Fruit fly (Drosophila melanogaster) whole organism, embryonic: ENCODE results near the gene Dhc93AB.

Experiments
- Ada2b ChIP-seq: fragments of 200-800 bp; sonication (Bioruptor generic); IDR thresholded peaks from 2 replicates; pipeline ENCODE4 v1.3.6; 2022; ENCODE audit warnings: missing biosample characterization, missing genetic modification characterization
- Atf6 ChIP-seq: fragments of 200-800 bp; sonication (Bioruptor generic); IDR thresholded peaks from 2 replicates; pipeline ENCODE4 v1.3.6; 2022; ENCODE audit warnings: missing biosample characterization, missing genetic modification characterization
- BtbVII ChIP-seq: fragments of 200-800 bp; sonication (Bioruptor generic); optimal IDR thresholded peaks from 3 replicates; lab custom pipeline; 2017; ENCODE audit warnings: missing biosample characterization, mild to moderate bottlenecking, missing genetic modification characterization
- CG10462 ChIP-seq: fragments of 200-800 bp; sonication (Bioruptor generic); optimal IDR thresholded peaks from 2 replicates; lab custom pipeline; 2016; ENCODE audit warnings: missing biosample characterization, missing genetic modification characterization
- CG11247 ChIP-seq: fragments of 200-800 bp; sonication (Bioruptor generic); IDR thresholded peaks from 2 replicates; pipeline ENCODE4 v1.3.6; 2022; ENCODE audit warnings: missing biosample characterization, missing genetic modification characterization
- CG12104 ChIP-seq: fragments of 200-800 bp; sonication (Bioruptor generic); optimal IDR thresholded peaks from 3 replicates; lab custom pipeline; 2016; ENCODE audit warnings: missing biosample characterization, missing genetic modification characterization
- CG12744 ChIP-seq: fragments of 200-800 bp; sonication (Bioruptor generic); optimal IDR thresholded peaks from 2 replicates; lab custom pipeline; 2016; ENCODE audit warnings: missing biosample characterization, missing genetic modification characterization
- CG1529 ChIP-seq: fragments of 200-800 bp; sonication (Bioruptor generic); optimal IDR thresholded peaks from 3 replicates; lab custom pipeline; 2018; ENCODE audit warnings: missing biosample characterization, missing genetic modification characterization
- CG2116 ChIP-seq: fragments of 200-800 bp; sonication (Bioruptor generic); optimal IDR thresholded peaks from 3 replicates; lab custom pipeline; 2018; ENCODE audit warnings: missing biosample characterization, mild to moderate bottlenecking, missing genetic modification characterization
- CG2678 ChIP-seq: fragments of 200-800 bp; sonication (Bioruptor generic); optimal IDR thresholded peaks from 3 replicates; lab custom pipeline; 2019; ENCODE audit warnings: missing biosample characterization, mild to moderate bottlenecking, missing genetic modification characterization, moderate library complexity
- CG30020 ChIP-seq: fragments of 200-800 bp; optimal IDR thresholded peaks from 2 replicates; lab custom pipeline; 2019; ENCODE audit warnings: missing biosample characterization, mild to moderate bottlenecking, missing genetic modification characterization, moderate library complexity
- CG31441 ChIP-seq: fragments of 200-800 bp; sonication (Bioruptor generic); IDR thresholded peaks from 2 replicates; pipeline ENCODE4 v1.3.6; 2022; ENCODE audit warnings: missing biosample characterization, missing genetic modification characterization
- CG33557 ChIP-seq: fragments of 200-800 bp; sonication (Bioruptor generic); optimal IDR thresholded peaks from 2 replicates; lab custom pipeline; 2019; ENCODE audit warnings: missing biosample characterization, mild to moderate bottlenecking, missing genetic modification characterization, moderate library complexity
- CG4282 ChIP-seq: fragments of 200-800 bp; sonication (Bioruptor generic); optimal IDR thresholded peaks from 2 replicates; lab custom pipeline; 2016; ENCODE audit warnings: missing biosample characterization, missing genetic modification characterization
- CG7987 ChIP-seq: fragments of 200-800 bp; sonication (Bioruptor generic); optimal IDR thresholded peaks from 2 replicates; lab custom pipeline; 2018; ENCODE audit warnings: missing biosample characterization, mild to moderate bottlenecking, missing genetic modification characterization, moderate library complexity
- CG8290 ChIP-seq, 3 experiments: fragments of 200-800 bp; sonication (Bioruptor generic); optimal IDR thresholded peaks; 2 replicates each; lab custom pipeline; 2016 to 2019; ENCODE audit warnings: missing biosample characterization in 3 of 3, missing genetic modification characterization in 3 of 3, mild to moderate bottlenecking in 2 of 3, moderate library complexity in 1 of 3
- CG8388 ChIP-seq: fragments of 200-800 bp; sonication (Bioruptor generic); optimal IDR thresholded peaks from 2 replicates; lab custom pipeline; 2019; ENCODE audit warnings: missing biosample characterization, mild to moderate bottlenecking, missing genetic modification characterization, moderate library complexity
- CG8924 ChIP-seq: fragments of 200-800 bp; optimal IDR thresholded peaks from 3 replicates; lab custom pipeline; 2019; ENCODE audit warnings: missing biosample characterization, mild to moderate bottlenecking, missing genetic modification characterization, moderate library complexity
- H2.0 ChIP-seq: fragments of 200-800 bp; sonication (Bioruptor generic); IDR thresholded peaks from 2 replicates; pipeline ENCODE4 v1.3.6; 2022; ENCODE audit warnings: missing biosample characterization, missing genetic modification characterization
- HLHmδ ChIP-seq: fragments of 200-800 bp; sonication (Bioruptor generic); optimal IDR thresholded peaks from 2 replicates; lab custom pipeline; 2018; ENCODE audit warnings: missing biosample characterization, mild to moderate bottlenecking, missing genetic modification characterization, moderate library complexity
- Hsf ChIP-seq: fragments of 200-800 bp; sonication (Bioruptor generic); optimal IDR thresholded peaks from 3 replicates; lab custom pipeline; 2016; ENCODE audit warnings: missing biosample characterization, missing genetic modification characterization
- MTF-1 ChIP-seq: fragments of 200-800 bp; sonication (Bioruptor generic); optimal IDR thresholded peaks from 2 replicates; lab custom pipeline; 2018; ENCODE audit warnings: missing biosample characterization, mild to moderate bottlenecking, missing genetic modification characterization, borderline replicate concordance
- Sry-β ChIP-seq: fragments of 200-800 bp; sonication (Bioruptor generic); optimal IDR thresholded peaks from 2 replicates; lab custom pipeline; 2018; ENCODE audit warnings: missing biosample characterization, mild to moderate bottlenecking, missing genetic modification characterization, moderate library complexity
- Vsx1 ChIP-seq: fragments of 200-800 bp; sonication (Bioruptor generic); optimal IDR thresholded peaks from 2 replicates; lab custom pipeline; 2017; ENCODE audit warnings: missing biosample characterization, mild to moderate bottlenecking, missing genetic modification characterization, missing genetic modification reagents
- Xrp1 ChIP-seq: fragments of 200-800 bp; sonication (Bioruptor generic); IDR thresholded peaks from 2 replicates; pipeline ENCODE4 v1.3.6; 2022; ENCODE audit warnings: missing biosample characterization, missing genetic modification characterization
- ac ChIP-seq: fragments of 200-800 bp; sonication (Bioruptor generic); optimal IDR thresholded peaks from 3 replicates; lab custom pipeline; 2017; ENCODE audit warnings: missing biosample characterization, mild to moderate bottlenecking, missing genetic modification characterization
- al ChIP-seq: fragments of 200-800 bp; sonication (Bioruptor generic); IDR thresholded peaks from 2 replicates; pipeline ENCODE4 v1.3.6; 2022; ENCODE audit warnings: missing biosample characterization, missing genetic modification characterization
- bcd ChIP-seq: fragments of 200-800 bp; sonication (Bioruptor generic); optimal IDR thresholded peaks from 2 replicates; lab custom pipeline; 2017; ENCODE audit warnings: missing biosample characterization, mild to moderate bottlenecking, missing genetic modification characterization
- br ChIP-seq: fragments of >200 bp; optimal IDR thresholded peaks from 2 replicates; lab custom pipeline; 2017
- cas ChIP-seq: fragments of 200-800 bp; sonication (Bioruptor generic); IDR thresholded peaks from 2 replicates; pipeline ENCODE4 v1.3.6; 2022; ENCODE audit warnings: missing biosample characterization, missing genetic modification characterization
- corto ChIP-seq: fragments of 200-800 bp; sonication (Bioruptor generic); optimal IDR thresholded peaks from 2 replicates; lab custom pipeline; 2016; ENCODE audit warnings: missing biosample characterization, mild to moderate bottlenecking, missing genetic modification characterization, moderate library complexity
- crc ChIP-seq: fragments of 200-800 bp; sonication (Bioruptor generic); optimal IDR thresholded peaks from 2 replicates; lab custom pipeline; 2016; ENCODE audit warnings: missing biosample characterization, missing genetic modification characterization
- dpn ChIP-seq, 2 experiments: fragments of 200-800 bp; sonication (Bioruptor generic); optimal IDR thresholded peaks; 3 replicates each; lab custom pipeline; 2016; ENCODE audit warnings: missing biosample characterization in 2 of 2, missing genetic modification characterization in 2 of 2
- ems ChIP-seq: fragments of 200-800 bp; sonication (Bioruptor generic); optimal IDR thresholded peaks from 3 replicates; lab custom pipeline; 2016; ENCODE audit warnings: missing biosample characterization, missing genetic modification characterization
- eve ChIP-seq, 2 experiments: fragments of >200 bp; optimal IDR thresholded peaks; 2 replicates each; lab custom pipeline; 2017; ENCODE audit warnings: missing biosample characterization in 2 of 2, missing genetic modification characterization in 2 of 2
- fd102C ChIP-seq: fragments of 200-800 bp; sonication (Bioruptor generic); optimal IDR thresholded peaks from 2 replicates; lab custom pipeline; 2018; ENCODE audit warnings: missing biosample characterization, mild to moderate bottlenecking, missing genetic modification characterization, moderate library complexity
- gcm2 ChIP-seq: fragments of 200-800 bp; sonication (Bioruptor generic); optimal IDR thresholded peaks from 2 replicates; lab custom pipeline; 2016; ENCODE audit warnings: missing biosample characterization, missing genetic modification characterization
- gem ChIP-seq: fragments of 200-800 bp; sonication (Bioruptor generic); optimal IDR thresholded peaks from 2 replicates; lab custom pipeline; 2019; ENCODE audit warnings: missing biosample characterization, mild to moderate bottlenecking, missing genetic modification characterization, moderate library complexity
- grn ChIP-seq: fragments of 200-800 bp; sonication (Bioruptor generic); optimal IDR thresholded peaks from 3 replicates; lab custom pipeline; 2017; ENCODE audit warnings: missing biosample characterization, missing genetic modification characterization
- gro ChIP-seq: fragments of 200-800 bp; sonication (Bioruptor generic); optimal IDR thresholded peaks from 2 replicates; lab custom pipeline; 2016; ENCODE audit warnings: missing biosample characterization, missing genetic modification characterization
- p53 ChIP-seq: fragments of 200-800 bp; sonication (Bioruptor generic); optimal IDR thresholded peaks from 2 replicates; lab custom pipeline; 2016; ENCODE audit warnings: missing biosample characterization, missing genetic modification characterization
- pzg ChIP-seq: fragments of 200-800 bp; sonication (Bioruptor generic); optimal IDR thresholded peaks from 3 replicates; lab custom pipeline; 2018; ENCODE audit warnings: missing biosample characterization, mild to moderate bottlenecking, missing genetic modification characterization, moderate library complexity
- ro ChIP-seq: fragments of 200-800 bp; sonication (Bioruptor generic); IDR thresholded peaks from 2 replicates; pipeline ENCODE4 v1.3.6; 2022; ENCODE audit warnings: missing biosample characterization, missing genetic modification characterization
- scrt ChIP-seq: fragments of 200-800 bp; sonication (Bioruptor generic); optimal IDR thresholded peaks from 2 replicates; lab custom pipeline; 2018; ENCODE audit warnings: missing biosample characterization, mild to moderate bottlenecking, missing genetic modification characterization, moderate library complexity
- sim ChIP-seq: fragments of 200-800 bp; sonication (Bioruptor generic); IDR thresholded peaks from 2 replicates; pipeline ENCODE4 v1.3.6; 2022; ENCODE audit warnings: missing biosample characterization, missing genetic modification characterization
- stwl ChIP-seq: fragments of 200-800 bp; sonication (Bioruptor generic); optimal IDR thresholded peaks from 3 replicates; lab custom pipeline; 2018; ENCODE audit warnings: missing biosample characterization, mild to moderate bottlenecking, missing genetic modification characterization, moderate library complexity
- trem ChIP-seq: fragments of 200-800 bp; optimal IDR thresholded peaks from 3 replicates; lab custom pipeline; 2019; ENCODE audit warnings: missing biosample characterization, mild to moderate bottlenecking, missing genetic modification characterization, moderate library complexity
- tup ChIP-seq: fragments of 200-800 bp; sonication (Bioruptor generic); optimal IDR thresholded peaks from 2 replicates; lab custom pipeline; 2016; ENCODE audit warnings: missing biosample characterization, mild to moderate bottlenecking, missing genetic modification characterization, moderate library complexity
- zf30C ChIP-seq: fragments of 200-800 bp; sonication (Bioruptor generic); optimal IDR thresholded peaks from 3 replicates; lab custom pipeline; 2018; ENCODE audit warnings: missing biosample characterization, mild to moderate bottlenecking, missing genetic modification characterization
- zfh1 ChIP-seq: fragments of 200-800 bp; sonication (Bioruptor generic); IDR thresholded peaks from 3 replicates; pipeline ENCODE4 v1.3.6; 2022; ENCODE audit warnings: missing biosample characterization, missing genetic modification characterization

Gene Dhc93AB

dm6 chr3R:21065010-21065695 is 22.9 kb upstream of the Dhc93AB start, which contains the start of gene AnxB9 (continued):
- TF ChIP-seq Vsx1 (GFP tag; lab: Kevin White, UChicago) (peak; percentile 19), ac (peak; percentile 15), CG8388 (GFP tag; lab: Kevin White, UChicago) (no peak), eve (GFP tag; optimal IDR thresholded peaks at IDR 0.05; lab: Kevin White, UChicago) (no peak), BtbVII (GFP tag; lab: Kevin White, UChicago) (peak; percentile 39), CG31441 (no peak), pzg (GFP tag; lab: Kevin White, UChicago) (peak; percentile 44), CG10462 (GFP tag; lab: Kevin White, UChicago) (no peak), grn (peak; percentile 31), crc (GFP tag; lab: Kevin White, UChicago) (no peak), HLHmδ (GFP tag; lab: Kevin White, UChicago) (peak; percentile 56), Ada2b (GFP tag; lab: Robert Waterston, UW) (no peak), gro (GFP tag; lab: Kevin White, UChicago) (peak; percentile 71), gem (tag; lab: Kevin White, UChicago) (no peak), stwl (tag; lab: Kevin White, UChicago) (no peak), CG33557 (peak; percentile 17), tup (GFP tag; lab: Kevin White, UChicago) (no peak), CG2678 (tag; lab: Kevin White, UChicago) (peak; percentile 37), MTF-1 (peak; percentile 71), fd102C (GFP tag; lab: Kevin White, UChicago) (no peak), ro (no peak), Sry-β (GFP tag; lab: Kevin White, UChicago) (no peak), br (lab: Kevin White, UChicago) (no peak), Xrp1 (peak; percentile 16; the same call in 1 of the 2 replicates), CG12104 (GFP tag; lab: Kevin White, UChicago) (no peak), dpn (GFP tag; optimal IDR thresholded peaks at IDR 0.05; lab: Kevin White, UChicago) (peak; percentile 23 to 53), CG30020 (tag; lab: Kevin White, UChicago) (no peak), scrt (GFP tag; lab: Kevin White, UChicago) (peak; percentile 63), bcd (no peak), CG4282 (peak; percentile 8), CG8290 (GFP tag; optimal IDR thresholded peaks at IDR 0.05; lab: Kevin White, UChicago) (peak; percentile 98), CG8290 (tag; optimal IDR thresholded peaks at IDR 0.05; lab: Kevin White, UChicago) (peak in 1 of 2 experiments; percentile 92), CG7987 (GFP tag; lab: Kevin White, UChicago) (peak; percentile 71), ems (GFP tag; lab: Kevin White, UChicago) (no peak), cas (GFP tag; lab: Robert Waterston, UW) (no peak), Atf6 (GFP tag; lab: Robert Waterston, UW) (no peak; the same call in 1 of the 2 replicates), CG8924 (tag; lab: Kevin White, UChicago) (peak; percentile 19), CG12744 (GFP tag; lab: Kevin White, UChicago) (peak; percentile 32), zf30C (GFP tag; lab: Kevin White, UChicago) (no peak), CG1529 (GFP tag; lab: Kevin White, UChicago) (no peak), Hsf (GFP tag; lab: Kevin White, UChicago) (no peak), p53 (GFP tag; lab: Kevin White, UChicago) (no peak), zfh1 (GFP tag; lab: Robert Waterston, UW) (peak; percentile 47; the same call in 2 of the 3 replicates), CG11247 (GFP tag; lab: Robert Waterston, UW) (peak; percentile 50), CG2116 (GFP tag; lab: Kevin White, UChicago) (no peak), sim (GFP tag; lab: Robert Waterston, UW) (no peak), H2.0 (GFP tag; lab: Robert Waterston, UW) (no peak), trem (tag; lab: Kevin White, UChicago) (peak; percentile 41), corto (no peak), al (no peak), gcm2 (GFP tag; lab: Kevin White, UChicago) (no peak)
